Fruit fly (Drosophila melanogaster) whole organism, prepupa: Measurements from ENCODE around the gene CG15196.

Experiments
- Blimp-1 ChIP-seq: fragments of 200-800 bp; sonication (Bioruptor generic); optimal IDR thresholded peaks from 3 replicates; lab custom pipeline; 2017; ENCODE audit warnings: missing biosample characterization, missing genetic modification characterization, mild to moderate bottlenecking, moderate library complexity, missing genetic modification reagents
- CG10631 ChIP-seq: fragments of 200-800 bp; sonication (Bioruptor generic); optimal IDR thresholded peaks from 2 replicates; lab custom pipeline; 2016; ENCODE audit warnings: missing biosample characterization, missing genetic modification characterization
- CG10669 ChIP-seq: fragments of 200-800 bp; sonication (Bioruptor generic); optimal IDR thresholded peaks from 3 replicates; lab custom pipeline; 2018; ENCODE audit warnings: missing biosample characterization, mild to moderate bottlenecking, missing genetic modification characterization, moderate library complexity
- CG11294 ChIP-seq: fragments of 200-800 bp; sonication (Bioruptor generic); IDR thresholded peaks from 2 replicates; pipeline ENCODE4 v1.3.6; 2022; ENCODE audit warnings: missing biosample characterization, missing genetic modification characterization
- CG11762 ChIP-seq: fragments of 200-800 bp; sonication (Bioruptor generic); optimal IDR thresholded peaks from 3 replicates; lab custom pipeline; 2016; ENCODE audit warnings: missing biosample characterization, missing genetic modification characterization; ENCODE audit not compliant: insufficient read depth
- CG11902 ChIP-seq: fragments of 200-800 bp; sonication (Bioruptor generic); optimal IDR thresholded peaks from 3 replicates; lab custom pipeline; 2016; ENCODE audit warnings: missing biosample characterization, missing genetic modification characterization
- CG15336 ChIP-seq: fragments of 200-800 bp; sonication (Bioruptor generic); IDR thresholded peaks from 2 replicates; pipeline ENCODE4 v1.3.6; 2022; ENCODE audit warnings: missing biosample characterization, missing genetic modification characterization
- CG1621 ChIP-seq: fragments of 200-800 bp; sonication (Bioruptor generic); optimal IDR thresholded peaks from 3 replicates; lab custom pipeline; 2018; ENCODE audit warnings: missing biosample characterization, mild to moderate bottlenecking, missing genetic modification characterization
- CG16779 ChIP-seq: fragments of 200-800 bp; sonication (Bioruptor generic); optimal IDR thresholded peaks from 3 replicates; lab custom pipeline; 2017; ENCODE audit warnings: missing biosample characterization, mild to moderate bottlenecking, missing genetic modification characterization
- CG3032 ChIP-seq: fragments of 200-800 bp; optimal IDR thresholded peaks from 2 replicates; lab custom pipeline; 2019; ENCODE audit warnings: missing biosample characterization, mild to moderate bottlenecking, missing genetic modification characterization, moderate library complexity
- CG31627 ChIP-seq: fragments of 200-800 bp; sonication (Bioruptor generic); optimal IDR thresholded peaks from 3 replicates; lab custom pipeline; 2016; ENCODE audit warnings: missing biosample characterization, missing genetic modification characterization
- CG34406 ChIP-seq: fragments of 200-800 bp; sonication (Bioruptor generic); optimal IDR thresholded peaks from 3 replicates; lab custom pipeline; 2016; ENCODE audit warnings: missing biosample characterization, missing genetic modification characterization
- CG6163 ChIP-seq: fragments of 200-800 bp; sonication (Bioruptor generic); IDR thresholded peaks from 3 replicates; pipeline ENCODE4 v1.3.6; 2022; ENCODE audit warnings: missing biosample characterization, missing genetic modification characterization
- CG6276 ChIP-seq: fragments of 200-800 bp; sonication (Bioruptor generic); optimal IDR thresholded peaks from 2 replicates; lab custom pipeline; 2017; ENCODE audit warnings: missing biosample characterization, mild to moderate bottlenecking, missing genetic modification characterization
- CG6792 ChIP-seq: fragments of 200-800 bp; sonication (Bioruptor generic); optimal IDR thresholded peaks from 3 replicates; lab custom pipeline; 2016; ENCODE audit warnings: missing biosample characterization, missing genetic modification characterization
- CG6808 ChIP-seq: fragments of 200-800 bp; sonication (Bioruptor generic); optimal IDR thresholded peaks from 3 replicates; lab custom pipeline; 2017; ENCODE audit warnings: missing biosample characterization, missing genetic modification characterization, mild to moderate bottlenecking, moderate library complexity, missing genetic modification reagents
- CG6854 ChIP-seq: fragments of 200-800 bp; sonication (Bioruptor generic); optimal IDR thresholded peaks from 2 replicates; lab custom pipeline; 2017; ENCODE audit warnings: missing biosample characterization, mild to moderate bottlenecking, missing genetic modification characterization
- CG8119 ChIP-seq: fragments of 200-800 bp; sonication (Bioruptor generic); IDR thresholded peaks from 3 replicates; pipeline ENCODE4 v1.3.6; 2022; ENCODE audit warnings: missing biosample characterization, missing genetic modification characterization
- Eip75B ChIP-seq: fragments of 200-800 bp; sonication (Bioruptor generic); optimal IDR thresholded peaks from 3 replicates; lab custom pipeline; 2016; ENCODE audit warnings: missing biosample characterization, missing genetic modification characterization
- Eip93F ChIP-seq: fragments of 200-800 bp; sonication (Bioruptor generic); optimal IDR thresholded peaks from 2 replicates; lab custom pipeline; 2016; ENCODE audit warnings: missing biosample characterization, mild to moderate bottlenecking, missing genetic modification characterization
- Gug ChIP-seq: fragments of 200-800 bp; sonication (Bioruptor generic); IDR thresholded peaks from 2 replicates; pipeline ENCODE4 v1.3.6; 2022; ENCODE audit warnings: missing biosample characterization, missing genetic modification characterization
- Hr38 ChIP-seq: sonication (Bioruptor generic); optimal IDR thresholded peaks from 2 replicates; lab custom pipeline; 2016; ENCODE audit warnings: missing biosample characterization, missing genetic modification characterization
- Hr39 ChIP-seq: fragments of 200-800 bp; sonication (Bioruptor generic); optimal IDR thresholded peaks from 2 replicates; lab custom pipeline; 2016; ENCODE audit warnings: missing biosample characterization, missing genetic modification characterization
- Hr4 ChIP-seq: fragments of 200-800 bp; sonication (Bioruptor generic); optimal IDR thresholded peaks from 3 replicates; lab custom pipeline; 2016; ENCODE audit warnings: missing biosample characterization, missing genetic modification characterization
- Lpt ChIP-seq: fragments of 200-800 bp; sonication (Bioruptor generic); optimal IDR thresholded peaks from 3 replicates; lab custom pipeline; 2016; ENCODE audit warnings: missing biosample characterization, missing genetic modification characterization
- Met ChIP-seq: fragments of 200-800 bp; sonication (Bioruptor generic); optimal IDR thresholded peaks from 3 replicates; lab custom pipeline; 2016; ENCODE audit warnings: missing biosample characterization, missing genetic modification characterization
- Sox102F ChIP-seq: fragments of 200-800 bp; sonication (Bioruptor generic); optimal IDR thresholded peaks from 2 replicates; lab custom pipeline; 2016; ENCODE audit warnings: missing biosample characterization, mild to moderate bottlenecking, missing genetic modification characterization
- Sox14 ChIP-seq: fragments of 200-800 bp; sonication (Bioruptor generic); optimal IDR thresholded peaks from 3 replicates; lab custom pipeline; 2016; ENCODE audit warnings: missing biosample characterization, missing genetic modification characterization
- achi ChIP-seq: fragments of 200-800 bp; sonication (Bioruptor generic); optimal IDR thresholded peaks from 3 replicates; lab custom pipeline; 2016; ENCODE audit warnings: missing biosample characterization, missing genetic modification characterization
- acj6 ChIP-seq: fragments of 200-800 bp; sonication (Bioruptor generic); optimal IDR thresholded peaks from 3 replicates; lab custom pipeline; 2016; ENCODE audit warnings: missing biosample characterization, missing genetic modification characterization
- dac ChIP-seq: fragments of 200-800 bp; sonication (Bioruptor generic); optimal IDR thresholded peaks from 2 replicates; lab custom pipeline; 2017; ENCODE audit warnings: missing biosample characterization, mild to moderate bottlenecking, missing genetic modification characterization
- dsx ChIP-seq: fragments of 200-800 bp; optimal IDR thresholded peaks from 3 replicates; lab custom pipeline; 2019; ENCODE audit warnings: missing biosample characterization, mild to moderate bottlenecking, missing genetic modification characterization, moderate library complexity; ENCODE audit not compliant: poor library complexity, severe bottlenecking
- eg ChIP-seq: fragments of 200-800 bp; sonication (Bioruptor generic); IDR thresholded peaks from 3 replicates; pipeline ENCODE4 v1.3.6; 2022; ENCODE audit warnings: missing biosample characterization, missing genetic modification characterization
- esn ChIP-seq: fragments of 200-800 bp; sonication (Bioruptor generic); optimal IDR thresholded peaks from 2 replicates; lab custom pipeline; 2016; ENCODE audit warnings: missing biosample characterization, mild to moderate bottlenecking, missing genetic modification characterization, moderate library complexity
- fd59A ChIP-seq: fragments of 200-800 bp; sonication (Bioruptor generic); optimal IDR thresholded peaks from 2 replicates; lab custom pipeline; 2017; ENCODE audit warnings: missing biosample characterization, mild to moderate bottlenecking, missing genetic modification characterization, missing genetic modification reagents
- lz ChIP-seq: fragments of 200-800 bp; sonication (Bioruptor generic); optimal IDR thresholded peaks from 3 replicates; lab custom pipeline; 2016; ENCODE audit warnings: missing biosample characterization, missing genetic modification characterization
- net ChIP-seq: fragments of 200-800 bp; sonication (Bioruptor generic); optimal IDR thresholded peaks from 3 replicates; lab custom pipeline; 2016; ENCODE audit warnings: missing biosample characterization, missing genetic modification characterization
- pdm3 ChIP-seq: fragments of 200-800 bp; sonication (Bioruptor generic); optimal IDR thresholded peaks from 3 replicates; lab custom pipeline; 2016; ENCODE audit warnings: missing biosample characterization, missing genetic modification characterization
- salr ChIP-seq, 2 experiments: fragments of 200-800 bp; sonication (Bioruptor generic); optimal IDR thresholded peaks; 3 replicates each; lab custom pipeline; 2016 to 2018; ENCODE audit warnings: missing biosample characterization in 2 of 2, missing genetic modification characterization in 2 of 2, mild to moderate bottlenecking in 1 of 2
- spab ChIP-seq: fragments of 200-800 bp; sonication (Bioruptor generic); optimal IDR thresholded peaks from 2 replicates; lab custom pipeline; 2017; ENCODE audit warnings: missing biosample characterization, mild to moderate bottlenecking, missing genetic modification characterization, missing genetic modification reagents
- ss ChIP-seq, 2 experiments: fragments of 200-800 bp; sonication (Bioruptor generic); optimal IDR thresholded peaks; 2 replicates in 1 of 2; 3 replicates in 1 of 2; lab custom pipeline; 2017 to 2018; ENCODE audit warnings: mild to moderate bottlenecking in 2 of 2, missing biosample characterization in 2 of 2, missing genetic modification characterization in 2 of 2, moderate library complexity in 1 of 2
- svp ChIP-seq: fragments of 200-800 bp; sonication (Bioruptor generic); peaks from one replicate; lab custom pipeline; 2016; ENCODE audit warnings: missing biosample characterization, missing genetic modification characterization
- topi ChIP-seq: fragments of 200-800 bp; sonication (Bioruptor generic); optimal IDR thresholded peaks from 3 replicates; lab custom pipeline; 2016; ENCODE audit warnings: missing biosample characterization, missing genetic modification characterization
- vri ChIP-seq: fragments of 200-800 bp; sonication (Bioruptor generic); optimal IDR thresholded peaks from 3 replicates; lab custom pipeline; 2016; ENCODE audit warnings: missing biosample characterization, mild to moderate bottlenecking, missing genetic modification characterization

CG15196 gene

dm6 chrX:11390625-11391363 lies 19.0 kb upstream of the CG15196 start (continued):
- TF ChIP-seq CG11762 (GFP tag; lab: Kevin White, UChicago) (peak; percentile 42), lz (GFP tag; lab: Kevin White, UChicago) (peak; percentile 38), Sox102F (GFP tag; lab: Kevin White, UChicago) (peak; percentile 46), topi (GFP tag; lab: Kevin White, UChicago) (peak; percentile 44), Eip75B (GFP tag; lab: Kevin White, UChicago) (peak; percentile 68), CG6792 (GFP tag; lab: Kevin White, UChicago) (peak; percentile 23), salr (GFP tag; optimal IDR thresholded peaks at IDR 0.05; lab: Kevin White, UChicago) (peak in 1 of 2 experiments; percentile 59), CG3032 (tag; lab: Kevin White, UChicago) (peak; percentile 38), Hr38 (GFP tag; lab: Kevin White, UChicago) (no peak), CG11902 (GFP tag; lab: Kevin White, UChicago) (peak; percentile 2), CG6163 (GFP tag; lab: Robert Waterston, UW) (peak; percentile 91), CG6808 (GFP tag; lab: Kevin White, UChicago) (peak; percentile 45), fd59A (peak; percentile 39), CG15336 (GFP tag; lab: Robert Waterston, UW) (peak; percentile 83), CG8119 (GFP tag; lab: Robert Waterston, UW) (peak; percentile 83), CG34406 (peak; percentile 52), pdm3 (GFP tag; lab: Kevin White, UChicago) (peak; percentile 65), achi (peak; percentile 56), CG16779 (peak; percentile 43), dac (GFP tag; lab: Kevin White, UChicago) (peak; percentile 44), esn (GFP tag; lab: Kevin White, UChicago) (peak; percentile 50), CG1621 (tag; lab: Kevin White, UChicago) (peak; percentile 43), Gug (GFP tag; lab: Robert Waterston, UW) (peak; percentile 87), net (peak; percentile 57), Blimp-1 (GFP tag; lab: Kevin White, UChicago) (no peak), vri (GFP tag; lab: Kevin White, UChicago) (no peak), CG10669 (GFP tag; lab: Kevin White, UChicago) (peak; percentile 54), Hr4 (peak; percentile 75), CG11294 (peak; percentile 73), spab (GFP tag; lab: Kevin White, UChicago) (peak; percentile 42), svp (no peak), Met (peak; percentile 55), CG10631 (GFP tag; lab: Kevin White, UChicago) (peak; percentile 70), Eip93F (no peak), acj6 (GFP tag; lab: Kevin White, UChicago) (peak; percentile 53), Lpt (GFP tag; lab: Kevin White, UChicago) (peak; percentile 45), CG6276 (GFP tag; lab: Kevin White, UChicago) (peak; percentile 83), ss (GFP tag; optimal IDR thresholded peaks at IDR 0.05; lab: Kevin White, UChicago) (peak in 1 of 2 experiments; percentile 28)
- TF ChIP-seq, all 60 proteins: peak for 51

- TF ChIP-seq CG6854 (GFP tag; lab: Kevin White, UChicago) (no peak), acj6 (GFP tag; lab: Kevin White, UChicago) (no peak), CG6163 (GFP tag; lab: Robert Waterston, UW) (peak; percentile 26; the same call in 1 of the 3 replicates), Gug (GFP tag; lab: Robert Waterston, UW) (peak; percentile 24; the same call in 1 of the 2 replicates), Eip75B (GFP tag; lab: Kevin White, UChicago) (no peak), CG31627 (GFP tag; lab: Kevin White, UChicago) (no peak), Hr38 (GFP tag; lab: Kevin White, UChicago) (no peak), Eip93F (no peak), eg (GFP tag; lab: Robert Waterston, UW) (no peak; the same call in 2 of the 3 replicates), achi (no peak), Hr39 (GFP tag; lab: Kevin White, UChicago) (no peak), dsx (no peak), Sox14 (no peak)
Observed at dm6 chrX:11391364-11391915, 18.3 kb upstream of the CG15196 start.
